Worm (Caenorhabditis elegans) whole organism, late embryonic: Measurements from ENCODE around the gene F20E11.7.

Source experiments
- ceh-6 ChIP-seq: fragments of 200-800 bp; sonication (Bioruptor generic); optimal IDR thresholded peaks from 2 replicates; lab custom pipeline; 2018; ENCODE audit warnings: mild to moderate bottlenecking, missing genetic modification characterization, missing compliant biosample characterization
- ceh-9 ChIP-seq: sonication (generic microtip); optimal IDR thresholded peaks from 2 replicates; lab custom pipeline; 2016; ENCODE audit warnings: mild to moderate bottlenecking, missing genetic modification characterization, inconsistent platforms, missing compliant biosample characterization
- eyg-1 ChIP-seq: sonication (generic microtip); optimal IDR thresholded peaks from 2 replicates; lab custom pipeline; 2016; ENCODE audit warnings: missing genotype, missing genetic modification characterization, missing compliant biosample characterization
- gmeb-2 ChIP-seq: sonication (generic microtip); optimal IDR thresholded peaks from 2 replicates; lab custom pipeline; 2016; ENCODE audit warnings: missing genetic modification characterization, inconsistent platforms, missing compliant biosample characterization
- odd-2 ChIP-seq: sonication (generic microtip); optimal IDR thresholded peaks from 2 replicates; lab custom pipeline; 2017; ENCODE audit warnings: antibody characterized with exemption, mild to moderate bottlenecking, missing genetic modification characterization, missing compliant biosample characterization
- pat-9 ChIP-seq: fragments of 200-800 bp; sonication (Bioruptor generic); optimal IDR thresholded peaks from 2 replicates; lab custom pipeline; 2018; ENCODE audit warnings: mild to moderate bottlenecking, missing genetic modification characterization, moderate library complexity, missing compliant biosample characterization
- pha-4 ChIP-seq: fragments of 150-350 bp; optimal IDR thresholded peaks from 2 replicates; lab custom pipeline; 2018; ENCODE audit warnings: missing biosample characterization, missing genetic modification reagents, missing genetic modification characterization
- syd-9 ChIP-seq: sonication (generic microtip); optimal IDR thresholded peaks from 2 replicates; lab custom pipeline; 2016; ENCODE audit warnings: mild to moderate bottlenecking, missing genetic modification characterization, moderate library complexity, missing compliant biosample characterization
- unc-3 ChIP-seq, 2 experiments: fragments of 200-800 bp in 1 of 2; sonication (Bioruptor generic) in 1 of 2; sonication (generic microtip) in 1 of 2; conservative IDR thresholded peaks in 1 of 2; optimal IDR thresholded peaks in 1 of 2; 2 replicates each; pipeline versions ENCODE4 v1.3.6 to Lab custom; 2016 to 2022; ENCODE audit warnings: missing compliant biosample characterization in 2 of 2, missing genetic modification characterization in 2 of 2, missing genetic modification reagents in 1 of 2

DNA sequence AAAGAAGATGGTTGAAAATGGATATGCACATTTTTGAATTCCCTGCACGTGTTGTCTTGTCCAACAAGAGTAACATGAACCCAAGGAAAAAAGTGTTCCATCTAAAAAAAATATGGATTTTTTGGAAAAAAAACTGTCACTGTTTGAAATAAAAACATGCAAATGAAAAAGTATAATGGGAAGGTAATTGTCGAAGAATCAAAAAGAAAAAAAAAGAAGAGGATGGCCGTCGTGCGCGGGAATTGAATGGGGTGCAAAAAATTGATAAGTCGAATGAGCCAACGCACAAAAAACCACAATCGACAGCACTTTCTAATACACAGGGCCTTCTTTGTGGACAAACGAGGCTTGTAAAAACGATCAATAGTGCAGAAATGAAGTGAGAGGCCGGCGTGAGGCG is 29.4 kb downstream of the F20E11.7 start, which contains the start of gene fbxa-102:
- TF ChIP-seq unc-3 (GFP tag; conservative IDR thresholded peaks at IDR 0.05; lab: Robert Waterston, UW), result no peak
- TF ChIP-seq unc-3 (tag; optimal IDR thresholded peaks at IDR 0.05; lab: Kevin White, UChicago), result no peak
- no peak for TF ChIP-seq eyg-1 (tag; lab: Kevin White, UChicago)
- no peak for TF ChIP-seq ceh-9 (tag; lab: Kevin White, UChicago)
- no peak for TF ChIP-seq gmeb-2 (tag; lab: Kevin White, UChicago)
- TF ChIP-seq pat-9 (tag; lab: Kevin White, UChicago), result no peak
- TF ChIP-seq ceh-6 (GFP tag; lab: Kevin White, UChicago), result no peak
- TF ChIP-seq pha-4 (tag; lab: Kevin White, UChicago), result no peak
- TF ChIP-seq odd-2 (tag; lab: Kevin White, UChicago), result no peak
- TF ChIP-seq syd-9 (tag; lab: Kevin White, UChicago), result no peak
